Fruit fly (Drosophila melanogaster) whole organism, embryonic: ENCODE results near the gene Cbl.
A peak's percentile ranks its signal among the peaks of the same experiment; 100 is the strongest.

Experiments
- Asciz ChIP-seq: fragments of 200-800 bp; sonication (Bioruptor generic); optimal IDR thresholded peaks from 2 replicates; lab custom pipeline; 2017; ENCODE audit warnings: missing biosample characterization, mild to moderate bottlenecking, missing genetic modification characterization, missing genetic modification reagents
- Atf3 ChIP-seq: fragments of 200-800 bp; sonication (Bioruptor generic); optimal IDR thresholded peaks from 3 replicates; lab custom pipeline; 2016; ENCODE audit warnings: missing biosample characterization, missing genetic modification characterization
- B-H2 ChIP-seq: fragments of 200-800 bp; sonication (Bioruptor generic); optimal IDR thresholded peaks from 2 replicates; lab custom pipeline; 2018; ENCODE audit warnings: missing biosample characterization, mild to moderate bottlenecking, missing genetic modification characterization
- BtbVII ChIP-seq: fragments of 200-800 bp; sonication (Bioruptor generic); optimal IDR thresholded peaks from 3 replicates; lab custom pipeline; 2017; ENCODE audit warnings: missing biosample characterization, mild to moderate bottlenecking, missing genetic modification characterization
- CG10209 ChIP-seq: fragments of 200-800 bp; sonication (Bioruptor generic); optimal IDR thresholded peaks from 3 replicates; lab custom pipeline; 2017; ENCODE audit warnings: missing biosample characterization, mild to moderate bottlenecking, missing genetic modification characterization, missing genetic modification reagents
- CG11560 ChIP-seq: fragments of 200-800 bp; sonication (Bioruptor generic); IDR thresholded peaks from 3 replicates; pipeline ENCODE4 v1.3.6; 2022; ENCODE audit warnings: missing biosample characterization, missing genetic modification characterization
- CG11696 ChIP-seq: fragments of 200-800 bp; sonication (Bioruptor generic); IDR thresholded peaks from 2 replicates; pipeline ENCODE4 v1.3.6; 2022; ENCODE audit warnings: missing biosample characterization, missing genetic modification characterization
- CG13624 ChIP-seq: fragments of 200-800 bp; sonication (Bioruptor generic); optimal IDR thresholded peaks from 2 replicates; lab custom pipeline; 2016; ENCODE audit warnings: missing biosample characterization, missing genetic modification characterization
- CG15011 ChIP-seq: fragments of 200-800 bp; sonication (Bioruptor generic); optimal IDR thresholded peaks from 3 replicates; lab custom pipeline; 2018; ENCODE audit warnings: missing biosample characterization, mild to moderate bottlenecking, missing genetic modification characterization
- CG17359 ChIP-seq: fragments of 200-800 bp; sonication (Bioruptor generic); optimal IDR thresholded peaks from 3 replicates; lab custom pipeline; 2018; ENCODE audit warnings: missing biosample characterization, mild to moderate bottlenecking, missing genetic modification characterization, moderate library complexity
- CG17568 ChIP-seq: fragments of 200-800 bp; sonication (Bioruptor generic); optimal IDR thresholded peaks from 2 replicates; lab custom pipeline; 2018; ENCODE audit warnings: missing biosample characterization, mild to moderate bottlenecking, missing genetic modification characterization, moderate library complexity
- CG1792 ChIP-seq: fragments of 200-800 bp; sonication (Bioruptor generic); optimal IDR thresholded peaks from 2 replicates; lab custom pipeline; 2016; ENCODE audit warnings: missing biosample characterization, missing genetic modification characterization
- CG2199 ChIP-seq: fragments of 200-800 bp; sonication (Bioruptor generic); IDR thresholded peaks from 3 replicates; pipeline ENCODE4 v1.3.6; 2022; ENCODE audit warnings: missing biosample characterization, missing genetic modification characterization
- CG3726 ChIP-seq: fragments of 200-800 bp; sonication (Bioruptor generic); IDR thresholded peaks from 3 replicates; pipeline ENCODE4, ENCODE4 v1.3.6; 2022; ENCODE audit warnings: missing biosample characterization, missing genetic modification characterization
- CG4707 ChIP-seq: fragments of 200-800 bp; sonication (Bioruptor generic); optimal IDR thresholded peaks from 2 replicates; lab custom pipeline; 2018; ENCODE audit warnings: missing biosample characterization, mild to moderate bottlenecking, missing genetic modification characterization, moderate library complexity
- CG5953 ChIP-seq: fragments of 200-800 bp; sonication (Bioruptor generic); IDR thresholded peaks from 2 replicates; pipeline ENCODE4 v1.3.6; 2022; ENCODE audit warnings: missing biosample characterization, missing genetic modification characterization
- CG7271 ChIP-seq: fragments of 200-800 bp; sonication (Bioruptor generic); optimal IDR thresholded peaks from 2 replicates; lab custom pipeline; 2018; ENCODE audit warnings: missing biosample characterization, mild to moderate bottlenecking, missing genetic modification characterization, moderate library complexity
- Dad ChIP-seq: fragments of 200-800 bp; sonication (Bioruptor generic); optimal IDR thresholded peaks from 3 replicates; lab custom pipeline; 2016; ENCODE audit warnings: missing biosample characterization, missing genetic modification characterization
- Dbx ChIP-seq: fragments of 200-800 bp; sonication (Bioruptor generic); IDR thresholded peaks from 3 replicates; pipeline ENCODE4 v1.3.6; 2022; ENCODE audit warnings: missing biosample characterization, missing genetic modification characterization
- Fer1 ChIP-seq: fragments of 200-800 bp; sonication (Bioruptor generic); optimal IDR thresholded peaks from 2 replicates; lab custom pipeline; 2017; ENCODE audit warnings: missing biosample characterization, mild to moderate bottlenecking, missing genetic modification characterization
- Fer2 ChIP-seq: fragments of 200-800 bp; sonication (Bioruptor generic); optimal IDR thresholded peaks from 2 replicates; lab custom pipeline; 2018; ENCODE audit warnings: missing biosample characterization, mild to moderate bottlenecking, missing genetic modification characterization, moderate library complexity
- Hmr ChIP-seq: fragments of 200-800 bp; sonication (Bioruptor generic); optimal IDR thresholded peaks from 3 replicates; lab custom pipeline; 2017; ENCODE audit warnings: mild to moderate bottlenecking, missing biosample characterization, missing genetic modification reagents, missing genetic modification characterization
- Nf-YC ChIP-seq: fragments of 200-800 bp; optimal IDR thresholded peaks from 3 replicates; lab custom pipeline; 2019; ENCODE audit warnings: missing biosample characterization, mild to moderate bottlenecking, missing genetic modification characterization, moderate library complexity
- Oaz ChIP-seq: fragments of 200-800 bp; sonication (Bioruptor generic); IDR thresholded peaks from 2 replicates; pipeline ENCODE4 v1.3.6; 2022; ENCODE audit warnings: missing biosample characterization, missing genetic modification characterization
- Pdp1 ChIP-seq, 2 experiments: fragments of 200-800 bp; sonication (Bioruptor generic); optimal IDR thresholded peaks; 3 replicates each; lab custom pipeline; 2016; ENCODE audit warnings: missing biosample characterization in 2 of 2, missing genetic modification characterization in 2 of 2, mild to moderate bottlenecking in 1 of 2, moderate library complexity in 1 of 2
- Sox100B ChIP-seq: fragments of 200-800 bp; sonication (Bioruptor generic); optimal IDR thresholded peaks from 3 replicates; lab custom pipeline; 2018; ENCODE audit warnings: missing biosample characterization, mild to moderate bottlenecking, missing genetic modification characterization
- Tbp ChIP-seq: fragments of >200 bp; optimal IDR thresholded peaks from 2 replicates; lab custom pipeline; 2018; ENCODE audit warnings: missing biosample characterization, missing genetic modification characterization
- Usf ChIP-seq: fragments of 200-800 bp; sonication (Bioruptor generic); optimal IDR thresholded peaks from 2 replicates; lab custom pipeline; 2017; ENCODE audit warnings: missing genotype, missing biosample characterization, missing genetic modification characterization
- YL-1 ChIP-seq: fragments of 200-800 bp; sonication (Bioruptor generic); optimal IDR thresholded peaks from 3 replicates; lab custom pipeline; 2017; ENCODE audit warnings: missing biosample characterization, mild to moderate bottlenecking, missing genetic modification characterization
- ash1 ChIP-seq: fragments of 200-800 bp; sonication (Bioruptor generic); optimal IDR thresholded peaks from 2 replicates; lab custom pipeline; 2018; ENCODE audit warnings: missing biosample characterization, mild to moderate bottlenecking, missing genetic modification characterization
- cato ChIP-seq: fragments of 200-800 bp; sonication (Bioruptor generic); optimal IDR thresholded peaks from 2 replicates; lab custom pipeline; 2016; ENCODE audit warnings: missing biosample characterization, missing genetic modification characterization, borderline replicate concordance
- caup ChIP-seq: fragments of 200-800 bp; sonication (Bioruptor generic); optimal IDR thresholded peaks from 3 replicates; lab custom pipeline; 2017; ENCODE audit warnings: missing biosample characterization, mild to moderate bottlenecking, missing genetic modification characterization, moderate library complexity; ENCODE audit not compliant: severe bottlenecking
- chinmo ChIP-seq: fragments of 200-800 bp; sonication (Bioruptor generic); IDR thresholded peaks from 4 replicates; pipeline ENCODE4 v1.3.6; 2022; ENCODE audit warnings: missing biosample characterization, missing genetic modification characterization; ENCODE audit not compliant: partially characterized antibody
- cwo ChIP-seq: fragments of 200-800 bp; sonication (Bioruptor generic); optimal IDR thresholded peaks from 3 replicates; lab custom pipeline; 2017; ENCODE audit warnings: missing biosample characterization, missing genetic modification characterization, mild to moderate bottlenecking, moderate library complexity, missing genetic modification reagents
- eve ChIP-seq, 2 experiments: fragments of >200 bp; optimal IDR thresholded peaks; 2 replicates each; lab custom pipeline; 2017; ENCODE audit warnings: missing biosample characterization in 2 of 2, missing genetic modification characterization in 2 of 2
- gcm2 ChIP-seq: fragments of 200-800 bp; sonication (Bioruptor generic); optimal IDR thresholded peaks from 2 replicates; lab custom pipeline; 2016; ENCODE audit warnings: missing biosample characterization, missing genetic modification characterization
- gsb ChIP-seq: fragments of 200-800 bp; sonication (Bioruptor generic); IDR thresholded peaks from 2 replicates; pipeline ENCODE4 v1.3.6; 2022; ENCODE audit warnings: missing biosample characterization, missing genetic modification characterization
- h ChIP-seq: fragments of >200 bp; optimal IDR thresholded peaks from 2 replicates; lab custom pipeline; 2017
- hb ChIP-seq: fragments of 200-800 bp; sonication (Bioruptor generic); IDR thresholded peaks from 3 replicates; pipeline ENCODE4 v1.3.6; 2022; ENCODE audit warnings: missing biosample characterization, missing genetic modification characterization; ENCODE audit not compliant: partially characterized antibody
- mam ChIP-seq: fragments of 200-800 bp; sonication (Bioruptor generic); optimal IDR thresholded peaks from 3 replicates; lab custom pipeline; 2016; ENCODE audit warnings: missing biosample characterization, missing genetic modification characterization
- nau ChIP-seq: fragments of 200-800 bp; sonication (Bioruptor generic); optimal IDR thresholded peaks from 3 replicates; lab custom pipeline; 2017; ENCODE audit warnings: missing biosample characterization, mild to moderate bottlenecking, missing genetic modification characterization, missing genetic modification reagents
- pita ChIP-seq: fragments of 200-800 bp; sonication (Bioruptor generic); optimal IDR thresholded peaks from 2 replicates; lab custom pipeline; 2017; ENCODE audit warnings: missing biosample characterization, mild to moderate bottlenecking, missing genetic modification characterization
- prd ChIP-seq, 3 experiments: fragments of >200 bp in 2 of 3; fragments of 200-800 bp in 1 of 3; sonication (Bioruptor generic) in 1 of 3; optimal IDR thresholded peaks in 2 of 3; IDR thresholded peaks in 1 of 3; 2 replicates in 2 of 3; 3 replicates in 1 of 3; pipeline versions ENCODE4 v1.3.6 to Lab custom; 2017 to 2022; ENCODE audit warnings: missing biosample characterization in 1 of 3, missing genetic modification characterization in 1 of 3
- run ChIP-seq: fragments of 200-800 bp; sonication (Bioruptor generic); optimal IDR thresholded peaks from 3 replicates; lab custom pipeline; 2018; ENCODE audit warnings: missing biosample characterization, mild to moderate bottlenecking, missing genetic modification characterization
- sisA ChIP-seq: fragments of 200-800 bp; sonication (Bioruptor generic); IDR thresholded peaks from 2 replicates; pipeline ENCODE4 v1.3.6; 2022; ENCODE audit warnings: missing biosample characterization, missing genetic modification characterization
- stwl ChIP-seq: fragments of 200-800 bp; sonication (Bioruptor generic); optimal IDR thresholded peaks from 3 replicates; lab custom pipeline; 2018; ENCODE audit warnings: missing biosample characterization, mild to moderate bottlenecking, missing genetic modification characterization, moderate library complexity
- wor ChIP-seq: fragments of 200-800 bp; sonication (Bioruptor generic); IDR thresholded peaks from 2 replicates; pipeline ENCODE4 v1.3.6; 2022; ENCODE audit warnings: missing biosample characterization, missing genetic modification characterization
- yki ChIP-seq: fragments of >200 bp; optimal IDR thresholded peaks from 3 replicates; lab custom pipeline; 2018

The Cbl gene

DNA sequence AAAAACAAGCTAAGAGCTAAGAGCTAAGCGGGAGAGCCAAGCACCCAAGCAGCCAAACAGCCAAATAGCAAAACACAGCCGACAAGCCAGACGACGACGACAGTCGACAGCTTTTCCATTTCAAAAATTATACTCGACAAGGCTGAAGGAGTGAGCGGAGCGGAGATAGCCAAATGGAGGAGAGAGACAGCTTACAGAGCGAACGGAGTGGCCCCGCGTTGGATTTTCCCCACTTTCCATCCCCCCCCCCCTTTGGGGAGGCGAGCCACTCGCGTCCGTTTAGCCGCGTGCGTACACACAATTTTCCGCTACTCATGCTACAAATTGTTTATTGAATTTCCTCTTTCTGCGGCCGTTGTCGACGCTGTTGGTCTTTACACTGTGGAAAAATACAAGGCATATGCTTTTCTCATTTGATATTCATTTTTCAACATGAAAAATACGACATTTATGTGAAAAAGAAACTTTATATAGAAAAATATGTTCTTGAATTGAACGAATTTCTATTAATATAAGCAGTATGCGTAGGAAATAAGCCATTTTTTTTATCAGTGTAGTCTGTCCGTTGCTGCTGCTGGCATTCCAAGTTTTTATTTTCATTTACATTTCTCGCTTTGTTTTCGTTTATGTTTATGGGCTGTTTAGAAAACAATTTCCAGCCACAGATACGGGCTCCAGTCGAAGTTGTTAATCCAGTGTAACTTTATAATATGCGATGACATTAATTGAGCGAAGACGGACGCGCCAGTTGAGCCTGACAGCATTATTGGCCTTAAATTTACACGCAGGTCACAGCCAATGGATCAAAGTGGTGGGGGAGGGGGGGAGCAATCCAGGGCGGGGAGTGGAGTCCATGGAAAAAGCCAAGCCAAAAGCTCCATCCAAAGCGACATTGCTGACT lies 33.4 kb downstream of the Cbl start (continued):
- TF ChIP-seq Hmr (GFP tag; lab: Kevin White, UChicago) (peak; percentile 98), prd (optimal IDR thresholded peaks at IDR 0.05; lab: Kevin White, UChicago) (no peak), prd (GFP tag; IDR thresholded peaks at IDR 0.05; lab: Robert Waterston, UW) (peak; percentile 99), nau (GFP tag; lab: Kevin White, UChicago) (peak; percentile 98), hb (GFP tag; lab: Robert Waterston, UW) (no peak), CG15011 (GFP tag; lab: Kevin White, UChicago) (peak; percentile 97), gsb (peak; percentile 89), Pdp1 (GFP tag; optimal IDR thresholded peaks at IDR 0.05; lab: Kevin White, UChicago) (peak; percentile 97 to 98), CG11696 (peak; percentile 91), CG4707 (GFP tag; lab: Kevin White, UChicago) (peak; percentile 96), pita (GFP tag; lab: Kevin White, UChicago) (no peak), CG5953 (peak; percentile 97), CG13624 (GFP tag; lab: Kevin White, UChicago) (peak; percentile 98), wor (GFP tag; lab: Robert Waterston, UW) (peak; percentile 98), CG17359 (peak; percentile 99), run (tag; lab: Kevin White, UChicago) (peak; percentile 99), BtbVII (peak; percentile 97), CG3726 (GFP tag; lab: Robert Waterston, UW) (peak; percentile 98), chinmo (GFP tag; lab: Robert Waterston, UW) (0 out of 4 replicates have a peak, but pooled peaks have one; percentile 59), gcm2 (GFP tag; lab: Kevin White, UChicago) (peak; percentile 94), stwl (tag; lab: Kevin White, UChicago) (peak; percentile 82), CG10209 (peak; percentile 98), Atf3 (GFP tag; lab: Kevin White, UChicago) (peak; percentile 97), yki (lab: Kevin White, UChicago) (no peak), sisA (GFP tag; lab: Robert Waterston, UW) (peak; percentile 99), CG11560 (tag; lab: Robert Waterston, UW) (peak; percentile 89), cwo (GFP tag; lab: Kevin White, UChicago) (peak; percentile 95), YL-1 (GFP tag; lab: Kevin White, UChicago) (peak; percentile 97), CG1792 (GFP tag; lab: Kevin White, UChicago) (peak; percentile 94), h (lab: Kevin White, UChicago) (no peak), cato (GFP tag; lab: Kevin White, UChicago) (peak; percentile 97), Nf-YC (peak; percentile 86), CG17568 (GFP tag; lab: Kevin White, UChicago) (peak; percentile 97), caup (peak; percentile 97), B-H2 (peak; percentile 90), Tbp (GFP tag; lab: Kevin White, UChicago) (no peak), Fer1 (GFP tag; lab: Kevin White, UChicago) (peak; percentile 98), Fer2 (tag; lab: Kevin White, UChicago) (peak; percentile 89), Dad (GFP tag; lab: Kevin White, UChicago) (peak; percentile 97), ash1 (GFP tag; lab: Kevin White, UChicago) (peak; percentile 74), Usf (peak; percentile 90), Dbx (GFP tag; lab: Robert Waterston, UW) (peak; percentile 97), eve (GFP tag; optimal IDR thresholded peaks at IDR 0.05; lab: Kevin White, UChicago) (no peak), CG7271 (tag; lab: Kevin White, UChicago) (peak; percentile 98), Asciz (GFP tag; lab: Kevin White, UChicago) (peak; percentile 99), Oaz (GFP tag; lab: Robert Waterston, UW) (peak; percentile 95), mam (GFP tag; lab: Kevin White, UChicago) (peak; percentile 97), Sox100B (GFP tag; lab: Kevin White, UChicago) (peak; percentile 99), CG2199 (GFP tag; lab: Robert Waterston, UW) (peak; percentile 99)
